Worm (Caenorhabditis elegans) whole organism, L4 larva: ENCODE results near the gene lin-22.

Experiments
- D1046.2 ChIP-seq: fragments of 200-800 bp; sonication (Bioruptor generic); IDR thresholded peaks from 2 replicates; pipeline ENCODE4 v1.3.6; 2022; ENCODE audit warnings: missing genetic modification characterization, missing compliant biosample characterization
- F26F4.8 ChIP-seq: fragments of 200-800 bp; sonication (Bioruptor generic); conservative IDR thresholded peaks from 2 replicates; pipeline ENCODE4 v1.3.6; 2022; ENCODE audit warnings: missing genetic modification characterization, missing compliant biosample characterization
- F49E8.2 ChIP-seq: sonication (generic microtip); optimal IDR thresholded peaks from 2 replicates; lab custom pipeline; 2016; ENCODE audit warnings: missing compliant biosample characterization, mild to moderate bottlenecking, missing genetic modification characterization, borderline replicate concordance
- R02D3.7 ChIP-seq: fragments of 150-350 bp; sonication (generic microtip); optimal IDR thresholded peaks from 3 replicates; lab custom pipeline; 2014; ENCODE audit warnings: missing biosample characterization, missing genetic modification characterization
- T26A8.4 ChIP-seq: fragments of 200-800 bp; sonication (Bioruptor generic); IDR thresholded peaks from 2 replicates; pipeline ENCODE4 v1.3.6; 2022; ENCODE audit warnings: missing genetic modification characterization, missing compliant biosample characterization
- Y48G9A.11 ChIP-seq: fragments of 200-800 bp; sonication (Bioruptor generic); IDR thresholded peaks from 2 replicates; pipeline ENCODE4 v1.3.6; 2022; ENCODE audit warnings: missing genetic modification reagents, missing genetic modification characterization, missing compliant biosample characterization
- ZK546.5 ChIP-seq, 2 experiments: sonication (generic microtip); optimal IDR thresholded peaks; 2 replicates each; lab custom pipeline; 2017; ENCODE audit warnings: missing biosample characterization in 2 of 2, missing genetic modification characterization in 2 of 2
- aha-1 ChIP-seq: fragments of 150-350 bp; peaks from one replicate; lab custom pipeline; 2014; ENCODE audit warnings: missing biosample characterization, missing genetic modification characterization
- aly-2 ChIP-seq: sonication (generic microtip); optimal IDR thresholded peaks from 2 replicates; lab custom pipeline; 2018; ENCODE audit warnings: missing biosample characterization, missing genetic modification characterization
- attf-4 ChIP-seq: sonication (generic microtip); optimal IDR thresholded peaks from 3 replicates; lab custom pipeline; 2017; ENCODE audit warnings: missing biosample characterization, missing genetic modification characterization
- ceh-28 ChIP-seq: fragments of 150-350 bp; optimal IDR thresholded peaks from 2 replicates; lab custom pipeline; 2014; ENCODE audit warnings: missing biosample characterization, missing genetic modification reagents, missing genetic modification characterization
- ces-1 ChIP-seq: fragments of 150-350 bp; sonication (generic microtip); optimal IDR thresholded peaks from 4 replicates; lab custom pipeline; 2014; ENCODE audit warnings: missing biosample characterization, missing genetic modification reagents, missing genetic modification characterization
- ctbp-1 ChIP-seq: fragments of 200-800 bp; sonication (Bioruptor generic); IDR thresholded peaks from 2 replicates; pipeline ENCODE4 v1.3.6; 2022; ENCODE audit warnings: missing genetic modification reagents, missing genetic modification characterization, missing compliant biosample characterization
- daf-12 ChIP-seq: fragments of 150-350 bp; optimal IDR thresholded peaks from 2 replicates; lab custom pipeline; 2014; ENCODE audit warnings: missing biosample characterization, missing genetic modification reagents, missing genetic modification characterization
- daf-16 ChIP-seq, 3 experiments: sonication (generic microtip); optimal IDR thresholded peaks; 2 replicates each; lab custom pipeline; 2016 to 2017; ENCODE audit warnings: missing genetic modification characterization in 3 of 3, missing genetic modification reagents in 3 of 3, mild to moderate bottlenecking in 2 of 3, missing compliant biosample characterization in 2 of 3, missing biosample characterization in 1 of 3, moderate library complexity in 1 of 3
- dmd-9 ChIP-seq: fragments of 200-800 bp; sonication (Bioruptor generic); IDR thresholded peaks from 2 replicates; pipeline ENCODE4 v1.3.6; 2022; ENCODE audit warnings: missing genetic modification reagents, missing genetic modification characterization, missing compliant biosample characterization
- egl-43 ChIP-seq: fragments of 200-800 bp; sonication (Bioruptor generic); IDR thresholded peaks from 2 replicates; pipeline ENCODE4 v1.3.6; 2022; ENCODE audit warnings: missing genetic modification reagents, missing genetic modification characterization, missing compliant biosample characterization
- hlh-11 ChIP-seq: fragments of 200-800 bp; sonication (Bioruptor generic); optimal IDR thresholded peaks from 2 replicates; lab custom pipeline; 2018; ENCODE audit warnings: mild to moderate bottlenecking, missing genetic modification characterization, missing compliant biosample characterization
- hlh-30 ChIP-seq: sonication (generic microtip); optimal IDR thresholded peaks from 2 replicates; lab custom pipeline; 2017; ENCODE audit warnings: antibody characterized with exemption, mild to moderate bottlenecking, missing genetic modification characterization, missing compliant biosample characterization; ENCODE audit not compliant: insufficient read depth
- lin-1 ChIP-seq: fragments of 200-800 bp; sonication (Bioruptor generic); IDR thresholded peaks from 2 replicates; pipeline ENCODE4 v1.3.6; 2022; ENCODE audit warnings: missing genetic modification reagents, missing genetic modification characterization, missing compliant biosample characterization
- lin-29 ChIP-seq: fragments of 200-800 bp; sonication (Bioruptor generic); IDR thresholded peaks from 2 replicates; pipeline ENCODE4 v1.3.6; 2022; ENCODE audit warnings: missing genetic modification reagents, missing genetic modification characterization, missing compliant biosample characterization
- lin-39 ChIP-seq: fragments of 150-350 bp; optimal IDR thresholded peaks from 2 replicates; lab custom pipeline; 2014; ENCODE audit warnings: missing biosample characterization, missing genetic modification reagents, missing genetic modification characterization
- lir-3 ChIP-seq: sonication (generic microtip); optimal IDR thresholded peaks from 2 replicates; lab custom pipeline; 2016; ENCODE audit warnings: mild to moderate bottlenecking, missing genetic modification characterization, missing compliant biosample characterization
- lsy-2 ChIP-seq, 2 experiments: fragments of 150-350 bp in 1 of 2; sonication (generic microtip) in 1 of 2; optimal IDR thresholded peaks; 2 replicates each; lab custom pipeline; 2014 to 2017; ENCODE audit warnings: missing biosample characterization in 2 of 2, missing genetic modification characterization in 2 of 2
- mes-2 ChIP-seq: sonication (generic microtip); optimal IDR thresholded peaks from 2 replicates; lab custom pipeline; 2016; ENCODE audit warnings: missing genotype, mild to moderate bottlenecking, missing genetic modification characterization, missing compliant biosample characterization; ENCODE audit not compliant: poor library complexity, severe bottlenecking
- mxl-2 ChIP-seq: fragments of 200-800 bp; sonication (Bioruptor generic); conservative IDR thresholded peaks from 2 replicates; pipeline ENCODE4 v1.3.6; 2022; ENCODE audit warnings: missing genetic modification reagents, missing genetic modification characterization, missing compliant biosample characterization
- mxl-3 ChIP-seq: fragments of 200-800 bp; sonication (Bioruptor generic); optimal IDR thresholded peaks from 2 replicates; lab custom pipeline; 2018; ENCODE audit warnings: mild to moderate bottlenecking, missing genetic modification characterization, missing compliant biosample characterization
- nhr-11 ChIP-seq: fragments of 150-350 bp; optimal IDR thresholded peaks from 2 replicates; lab custom pipeline; 2014; ENCODE audit warnings: missing biosample characterization, missing genetic modification characterization
- nhr-28 ChIP-seq: fragments of 150-350 bp; optimal IDR thresholded peaks from 2 replicates; lab custom pipeline; 2014; ENCODE audit warnings: missing biosample characterization, missing genetic modification characterization
- pqm-1 ChIP-seq: sonication (generic microtip); optimal IDR thresholded peaks from 2 replicates; lab custom pipeline; 2017; ENCODE audit warnings: missing biosample characterization, missing genetic modification characterization
- saeg-2 ChIP-seq: fragments of 200-800 bp; sonication (Bioruptor generic); IDR thresholded peaks from 2 replicates; pipeline ENCODE4 v1.3.6; 2022; ENCODE audit warnings: missing genetic modification reagents, missing genetic modification characterization, missing compliant biosample characterization
- set-16 ChIP-seq: fragments of 200-800 bp; sonication (Bioruptor generic); IDR thresholded peaks from 2 replicates; pipeline ENCODE4 v1.3.6; 2022; ENCODE audit warnings: missing genetic modification reagents, missing genetic modification characterization, missing compliant biosample characterization
- spr-3 ChIP-seq: fragments of 200-800 bp; sonication (Bioruptor generic); optimal IDR thresholded peaks from 2 replicates; lab custom pipeline; 2018; ENCODE audit warnings: mild to moderate bottlenecking, missing genetic modification characterization, missing compliant biosample characterization
- unc-39 ChIP-seq: sonication (generic microtip); optimal IDR thresholded peaks from 2 replicates; lab custom pipeline; 2017; ENCODE audit warnings: missing biosample characterization, missing genetic modification characterization
- unc-62 ChIP-seq, 3 experiments: fragments of 150-350 bp in 1 of 3; sonication (generic microtip); optimal IDR thresholded peaks in 2 of 3; peaks in 1 of 3; 1 replicate in 1 of 3; 2 replicates in 2 of 3; lab custom pipeline; 2014 to 2017; ENCODE audit warnings: missing biosample characterization in 3 of 3, missing genetic modification characterization in 3 of 3, missing genetic modification reagents in 3 of 3, missing genotype in 1 of 3
- zfp-3 ChIP-seq: fragments of 200-800 bp; sonication (Bioruptor generic); conservative IDR thresholded peaks from 2 replicates; pipeline ENCODE4 v1.3.6; 2022; ENCODE audit warnings: missing genetic modification reagents, missing genetic modification characterization, missing compliant biosample characterization
- zip-11 ChIP-seq: fragments of 200-800 bp; sonication (Bioruptor generic); IDR thresholded peaks from 2 replicates; pipeline ENCODE4 v1.3.6; 2022; ENCODE audit warnings: missing genetic modification characterization, missing compliant biosample characterization
- ztf-11 ChIP-seq: fragments of 150-350 bp; optimal IDR thresholded peaks from 2 replicates; lab custom pipeline; 2014; ENCODE audit warnings: missing biosample characterization, missing genetic modification characterization
- ztf-7 ChIP-seq: fragments of 150-350 bp; optimal IDR thresholded peaks from 2 replicates; lab custom pipeline; 2014; ENCODE audit warnings: missing biosample characterization, missing genetic modification characterization

lin-22 gene

ce11 chrIV:3014610-3015009, 4.9 kb upstream of the lin-22 start (continued):
- TF ChIP-seq mxl-3 (GFP tag; lab: Kevin White, UChicago) (no peak), spr-3 (GFP tag; lab: Kevin White, UChicago) (no peak), dmd-9 (0 out of 2 replicates have a peak, but pooled peaks have one; percentile 29), ZK546.5 (tag; optimal IDR thresholded peaks at IDR 0.05; lab: Kevin White, UChicago) (no peak), F26F4.8 (GFP tag; lab: Robert Waterston, UW) (no peak), lin-29 (no peak)

ce11 chrIV:3016202-3016601, 3.3 kb upstream of the lin-22 start:
- TF ChIP-seq mes-2 (tag; lab: Kevin White, UChicago) (no peak), unc-62 (GFP tag; optimal IDR thresholded peaks at IDR 0.05 in 1 of 2; lab: Kevin White, UChicago) (peak in 1 of 2 experiments; percentile 91), unc-62 (tag; optimal IDR thresholded peaks at IDR 0.05; lab: Kevin White, UChicago) (no peak)

- TF ChIP-seq T26A8.4 (GFP tag; lab: Robert Waterston, UW) (no peak), lsy-2 (tag; optimal IDR thresholded peaks at IDR 0.05; lab: Kevin White, UChicago) (peak in 1 of 2 experiments; percentile 38)
These were observed 950 bp upstream of the lin-22 start for ce11 chrIV:3018588-3018987.

ce11 chrIV:3025874-3026609, 6.5 kb downstream of the lin-22 start:
- TF ChIP-seq lin-39 (tag; lab: Kevin White, UChicago) = no peak
- TF ChIP-seq daf-12 (tag; lab: Kevin White, UChicago) = no peak
- no peak for TF ChIP-seq R02D3.7
- peak; percentile 57 for TF ChIP-seq ceh-28
- peak; percentile 1 for TF ChIP-seq hlh-30
- TF ChIP-seq T26A8.4 (GFP tag; lab: Robert Waterston, UW) = no peak
- no peak for TF ChIP-seq mxl-2 (GFP tag; lab: Robert Waterston, UW)
- peak in 1 of 2 experiments; percentile 12 for TF ChIP-seq daf-16 (GFP tag; optimal IDR thresholded peaks at IDR 0.05; lab: Kevin White, UChicago)
- TF ChIP-seq daf-16 (tag; optimal IDR thresholded peaks at IDR 0.05; lab: Kevin White, UChicago) = no peak
- no peak for TF ChIP-seq ctbp-1 (GFP tag; lab: Robert Waterston, UW)
- no peak for TF ChIP-seq lir-3 (tag; lab: Kevin White, UChicago)
- TF ChIP-seq attf-4 (tag; lab: Kevin White, UChicago) = no peak
- no peak for TF ChIP-seq aly-2 (tag; lab: Kevin White, UChicago)
- TF ChIP-seq zfp-3 (GFP tag; lab: Robert Waterston, UW) = no peak
- TF ChIP-seq Y48G9A.11 = no peak
- no peak for TF ChIP-seq lin-1
- no peak for TF ChIP-seq unc-62 (GFP tag; optimal IDR thresholded peaks at IDR 0.05 in 1 of 2; lab: Kevin White, UChicago)
- no peak for TF ChIP-seq unc-62 (tag; optimal IDR thresholded peaks at IDR 0.05; lab: Kevin White, UChicago)
- no peak for TF ChIP-seq unc-39 (tag; lab: Kevin White, UChicago)
- TF ChIP-seq nhr-11 = peak; percentile 20
- TF ChIP-seq ztf-11 = no peak
- TF ChIP-seq F49E8.2 (tag; lab: Kevin White, UChicago) = no peak

ce11 chrIV:3028842-3029241, 9.3 kb downstream of the lin-22 start, which contains the start of gene ndnf-1:
TSS of gene ndnf-1 (minus strand) at chrIV:3028942.
- peak; percentile 27 for TF ChIP-seq aha-1 (tag; lab: Kevin White, UChicago)
- no peak for TF ChIP-seq daf-12 (tag; lab: Kevin White, UChicago)

- peak; percentile 60 for TF ChIP-seq hlh-30
- no peak for TF ChIP-seq D1046.2 (GFP tag; lab: Robert Waterston, UW)
- TF ChIP-seq nhr-28 = peak; percentile 48
- TF ChIP-seq ces-1 = no peak
- peak; percentile 67 for TF ChIP-seq hlh-11 (tag; lab: Kevin White, UChicago)
- TF ChIP-seq pqm-1 (tag; lab: Kevin White, UChicago) = peak; percentile 47
- TF ChIP-seq zip-11 (GFP tag; lab: Robert Waterston, UW) = 0 out of 2 replicates have a peak, but pooled peaks have one; percentile 4
- peak; percentile 22; the same call in 1 of the 2 replicates for TF ChIP-seq set-16 (GFP tag; lab: Robert Waterston, UW)
- TF ChIP-seq saeg-2 (GFP tag; lab: Robert Waterston, UW) = no peak
- no peak for TF ChIP-seq ztf-7
- TF ChIP-seq lsy-2 (tag; optimal IDR thresholded peaks at IDR 0.05; lab: Kevin White, UChicago) = peak in 1 of 2 experiments; percentile 1
- TF ChIP-seq aha-1 (tag; lab: Kevin White, UChicago) = peak; percentile 62
- 0 out of 2 replicates have a peak, but pooled peaks have one; percentile 31 for TF ChIP-seq egl-43 (GFP tag; lab: Robert Waterston, UW)
- TF ChIP-seq, all 104 proteins: peak for 9
These were observed 10.3 kb downstream of the lin-22 start for ce11 chrIV:3029882-3030281.
